ENCODE assay signal across 4 fruit fly cellular contexts in genomic region chr3R:31724136-31724535, dm6.
TF ChIP-seq lines count a peak whose summit lies in the region.

No protein-coding gene starts in this region.

- TF ChIP-seq CTCF in whole organism, embryonic (GFP tag; optimal IDR thresholded peaks at IDR 0.05; lab: Kevin White, UChicago) = no peak

TF ChIP-seq in whole organism, adult, 20 proteins besides CTCF, POLR2A, EP300 and RAD21:
- TF ChIP-seq CG12768 (GFP tag; optimal IDR thresholded peaks at IDR 0.05; lab: Kevin White, UChicago) (no peak), kay (GFP tag; lab: Kevin White, UChicago; ENCODE audit: borderline replicate concordance) (peak; percentile 32), Mnt (GFP tag; optimal IDR thresholded peaks at IDR 0.05; lab: Kevin White, UChicago) (no peak), Crg-1 (GFP tag; optimal IDR thresholded peaks at IDR 0.05; lab: Kevin White, UChicago) (no peak), pad (GFP tag; optimal IDR thresholded peaks at IDR 0.05; lab: Kevin White, UChicago) (no peak), Clk (GFP tag; optimal IDR thresholded peaks at IDR 0.05; lab: Kevin White, UChicago) (no peak), CG14711 (tag; optimal IDR thresholded peaks at IDR 0.05; lab: Kevin White, UChicago) (no peak), tj (GFP tag; optimal IDR thresholded peaks at IDR 0.05; lab: Kevin White, UChicago) (no peak)

TF ChIP-seq in whole organism, embryonic, 481 proteins besides CTCF, POLR2A, EP300 and RAD21 (continues in another document):
- TF ChIP-seq CG7556 (GFP tag; optimal IDR thresholded peaks at IDR 0.05; lab: Kevin White, UChicago) (peak; percentile 6), cwo (GFP tag; optimal IDR thresholded peaks at IDR 0.05; lab: Kevin White, UChicago) (no peak), shn (GFP tag; optimal IDR thresholded peaks at IDR 0.05; lab: Kevin White, UChicago) (peak; percentile 9), gem (tag; optimal IDR thresholded peaks at IDR 0.05; lab: Kevin White, UChicago) (peak; percentile 33), CG13894 (tag; optimal IDR thresholded peaks at IDR 0.05; lab: Kevin White, UChicago) (no peak), CG30403 (GFP tag; optimal IDR thresholded peaks at IDR 0.05; lab: Kevin White, UChicago) (peak; percentile 12), hkb (optimal IDR thresholded peaks at IDR 0.05; lab: Kevin White, UChicago) (peak; percentile 19), hkb (GFP tag; IDR thresholded peaks at IDR 0.05; lab: Robert Waterston, UW) (no peak), CG43689 (GFP tag; IDR thresholded peaks at IDR 0.05; lab: Robert Waterston, UW) (no peak), vnd (GFP tag; IDR thresholded peaks at IDR 0.05; lab: Robert Waterston, UW; ENCODE audit: partially characterized antibody) (no peak), CG8924 (tag; optimal IDR thresholded peaks at IDR 0.05; lab: Kevin White, UChicago) (no peak), CG11093 (GFP tag; IDR thresholded peaks at IDR 0.05; lab: Robert Waterston, UW) (no peak), peb (GFP tag; IDR thresholded peaks at IDR 0.05; lab: Robert Waterston, UW) (no peak), chif (GFP tag; optimal IDR thresholded peaks at IDR 0.05; lab: Kevin White, UChicago) (peak in 1 of 2 experiments; percentile 25), CG17568 (GFP tag; optimal IDR thresholded peaks at IDR 0.05; lab: Kevin White, UChicago) (no peak), Jarid2 (GFP tag; optimal IDR thresholded peaks at IDR 0.05; lab: Kevin White, UChicago) (no peak), HLH54F (GFP tag; optimal IDR thresholded peaks at IDR 0.05; lab: Kevin White, UChicago) (no peak), btn (GFP tag; optimal IDR thresholded peaks at IDR 0.05; lab: Kevin White, UChicago) (no peak), sens (GFP tag; lab: Kevin White, UChicago) (peak; percentile 74), MBD-R2 (GFP tag; IDR thresholded peaks at IDR 0.05; lab: Robert Waterston, UW) (no peak), dmrt11E (tag; optimal IDR thresholded peaks at IDR 0.05; lab: Kevin White, UChicago) (peak; percentile 25), CG7839 (tag; optimal IDR thresholded peaks at IDR 0.05; lab: Kevin White, UChicago) (peak; percentile 1), nmo (GFP tag; optimal IDR thresholded peaks at IDR 0.05; lab: Kevin White, UChicago) (peak; percentile 30), CG4282 (GFP tag; optimal IDR thresholded peaks at IDR 0.05; lab: Kevin White, UChicago) (no peak), scrt (GFP tag; optimal IDR thresholded peaks at IDR 0.05; lab: Kevin White, UChicago) (no peak), Mes4 (GFP tag; optimal IDR thresholded peaks at IDR 0.05; lab: Kevin White, UChicago) (peak; percentile 3), Ssrp (tag; optimal IDR thresholded peaks at IDR 0.05; lab: Kevin White, UChicago) (peak; percentile 2), tll (GFP tag; optimal IDR thresholded peaks at IDR 0.05; lab: Kevin White, UChicago) (no peak), CG2889 (GFP tag; IDR thresholded peaks at IDR 0.05; lab: Robert Waterston, UW) (no peak), slp2 (GFP tag; optimal IDR thresholded peaks at IDR 0.05; lab: Kevin White, UChicago) (no peak)

TF ChIP-seq in whole organism, prepupa, 60 proteins besides CTCF, POLR2A, EP300 and RAD21:
- peak; percentile 83 for TF ChIP-seq Eip78C (GFP tag; lab: Kevin White, UChicago)
- peak; percentile 30; the same call in 1 of the 2 replicates for TF ChIP-seq CG15336 (GFP tag; IDR thresholded peaks at IDR 0.05; lab: Robert Waterston, UW)
- no peak for TF ChIP-seq Smox (GFP tag; optimal IDR thresholded peaks at IDR 0.05; lab: Kevin White, UChicago)
- no peak for TF ChIP-seq vri (GFP tag; optimal IDR thresholded peaks at IDR 0.05; lab: Kevin White, UChicago)
- no peak for TF ChIP-seq CG6854 (GFP tag; optimal IDR thresholded peaks at IDR 0.05; lab: Kevin White, UChicago)
- TF ChIP-seq CG8119 (GFP tag; IDR thresholded peaks at IDR 0.05; lab: Robert Waterston, UW) = 0 out of 3 replicates have a peak, but pooled peaks have one; percentile 15
- no peak for TF ChIP-seq CG10669 (GFP tag; optimal IDR thresholded peaks at IDR 0.05; lab: Kevin White, UChicago)
- peak; percentile 32 for TF ChIP-seq CG10631 (GFP tag; optimal IDR thresholded peaks at IDR 0.05; lab: Kevin White, UChicago)
- no peak for TF ChIP-seq Ets21C (GFP tag; optimal IDR thresholded peaks at IDR 0.05; lab: Kevin White, UChicago)
- peak; percentile 25 for TF ChIP-seq pdm3 (GFP tag; optimal IDR thresholded peaks at IDR 0.05; lab: Kevin White, UChicago)
- TF ChIP-seq Hr4 (GFP tag; optimal IDR thresholded peaks at IDR 0.05; lab: Kevin White, UChicago) = peak; percentile 57
- peak; percentile 27 for TF ChIP-seq CG6276 (GFP tag; optimal IDR thresholded peaks at IDR 0.05; lab: Kevin White, UChicago)
- peak in 1 of 2 experiments; percentile 62 for TF ChIP-seq salr (GFP tag; optimal IDR thresholded peaks at IDR 0.05; lab: Kevin White, UChicago)
- TF ChIP-seq Sox14 (GFP tag; optimal IDR thresholded peaks at IDR 0.05; lab: Kevin White, UChicago) = peak; percentile 34
- peak; percentile 52 for TF ChIP-seq CG32006 (GFP tag; optimal IDR thresholded peaks at IDR 0.05; lab: Kevin White, UChicago)
- TF ChIP-seq CG6163 (GFP tag; IDR thresholded peaks at IDR 0.05; lab: Robert Waterston, UW) = peak; percentile 46; the same call in 2 of the 3 replicates

TF ChIP-seq in whole organism, pupa, 21 proteins besides CTCF, POLR2A, EP300 and RAD21:
- no peak for TF ChIP-seq Pif1B (GFP tag; optimal IDR thresholded peaks at IDR 0.05; lab: Kevin White, UChicago)
- TF ChIP-seq fd96Ca (GFP tag; IDR thresholded peaks at IDR 0.05; lab: Robert Waterston, UW) = no peak
- TF ChIP-seq CG9948 (tag; optimal IDR thresholded peaks at IDR 0.05; lab: Kevin White, UChicago) = peak; percentile 3
- TF ChIP-seq CG12605 (GFP tag; IDR thresholded peaks at IDR 0.05; lab: Robert Waterston, UW) = no peak
- TF ChIP-seq rn (GFP tag; IDR thresholded peaks at IDR 0.05; lab: Robert Waterston, UW) = no peak
- TF ChIP-seq Snoo (tag; optimal IDR thresholded peaks at IDR 0.05; lab: Kevin White, UChicago) = no peak
- peak; percentile 38 for TF ChIP-seq CG14655 (GFP tag; optimal IDR thresholded peaks at IDR 0.05; lab: Kevin White, UChicago)
TF ChIP-seq in whole organism, pupa: peak in this region for 2.
